Worm (Caenorhabditis elegans): ENCODE data around the gene dpy-11.

DNA sequence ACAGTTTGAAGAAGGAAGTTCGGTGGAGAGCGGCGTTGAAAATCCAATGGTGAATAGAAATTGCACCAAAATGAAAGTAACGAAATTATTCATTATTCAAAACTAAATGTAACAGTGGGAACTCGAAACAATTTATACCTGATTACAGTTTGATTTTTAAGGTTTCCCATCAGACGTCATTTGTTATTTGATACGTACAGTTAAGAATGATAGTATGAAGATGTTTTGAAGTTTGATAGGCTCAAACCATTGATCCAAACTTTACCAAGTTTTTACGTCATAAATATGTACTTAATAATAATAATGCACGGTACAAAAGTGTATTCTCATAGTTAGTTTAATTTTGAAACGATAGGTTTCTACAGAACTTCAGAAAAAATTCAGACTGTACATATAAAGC is 43.1 kb upstream of the dpy-11 start, which contains the start of gene spp-20:
- no peak for TF ChIP-seq elt-1 (tag; optimal IDR thresholded peaks at IDR 0.05; ENCODE audit: borderline replicate concordance, insufficient read depth)
- TF ChIP-seq lsy-2 (tag; optimal IDR thresholded peaks at IDR 0.05), result no peak
- no peak for TF ChIP-seq ztf-11 (tag; optimal IDR thresholded peaks at IDR 0.05)
- no peak for TF ChIP-seq sem-2 (GFP tag; optimal IDR thresholded peaks at IDR 0.05)
- TF ChIP-seq nhr-76 (tag; optimal IDR thresholded peaks at IDR 0.05), result no peak
- no peak for TF ChIP-seq unc-62 (GFP tag; optimal IDR thresholded peaks at IDR 0.05)
- TF ChIP-seq hlh-1 (tag; optimal IDR thresholded peaks at IDR 0.05), result no peak
